Worm (Caenorhabditis elegans): ENCODE data around the gene ubc-17.

ubc-17 gene

DNA sequence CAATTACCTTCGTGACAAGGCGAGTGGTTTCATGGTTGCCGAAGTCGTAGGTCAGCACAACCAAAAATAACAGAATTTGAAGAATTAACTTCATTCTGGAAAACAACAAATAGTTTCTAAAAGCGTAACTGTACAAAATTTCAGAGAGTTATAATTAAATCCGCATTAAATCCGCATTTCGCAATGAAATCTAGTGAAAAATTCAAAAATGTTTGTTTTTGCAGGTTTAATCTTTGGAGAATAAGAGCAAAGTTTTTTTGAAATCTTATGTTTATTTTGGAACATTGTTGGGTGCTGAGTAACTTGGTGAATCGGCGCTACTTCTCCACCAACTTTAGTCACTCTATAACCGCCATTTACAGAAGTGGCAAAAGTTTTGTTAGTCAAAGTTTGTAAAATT is 35.5 kb downstream of the ubc-17 start, which contains the start of gene C36B7.4:
C36B7.4 (minus strand) TSS at position 101 of the 400 bp plus-strand sequence.
- TF ChIP-seq ceh-16 (tag; optimal IDR thresholded peaks at IDR 0.05) (no peak), nhr-77 (tag; optimal IDR thresholded peaks at IDR 0.05) (no peak), nhr-11 (tag; optimal IDR thresholded peaks at IDR 0.05) (no peak), peb-1 (tag; optimal IDR thresholded peaks at IDR 0.05) (no peak), ama-1 (optimal IDR thresholded peaks at IDR 0.05) (no peak), ztf-1 (GFP tag; conservative IDR thresholded peaks at IDR 0.05) (no peak), C34F6.9 (tag; optimal IDR thresholded peaks at IDR 0.05) (no peak), lin-13 (GFP tag; optimal IDR thresholded peaks at IDR 0.05) (no peak), unc-39 (tag; optimal IDR thresholded peaks at IDR 0.05) (no peak)

DNA sequence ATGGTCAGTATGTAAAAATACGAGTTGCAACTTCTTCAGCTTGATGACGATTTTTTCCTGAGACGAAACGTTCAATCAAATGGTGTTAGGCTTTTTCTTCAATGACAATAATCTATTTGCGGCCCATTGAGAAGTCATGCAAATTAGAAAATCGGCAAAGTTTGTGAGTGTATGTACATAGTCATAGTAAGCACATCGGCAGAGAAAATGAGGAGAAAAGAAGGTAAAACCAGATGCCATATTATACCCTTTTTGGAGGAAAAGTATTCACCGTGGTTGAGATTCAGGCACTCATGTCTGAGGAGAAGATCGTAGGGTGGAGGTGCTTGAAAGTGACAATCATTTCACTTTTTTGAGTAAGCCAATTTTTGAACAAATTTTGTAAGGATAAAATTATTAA is 46.0 kb downstream of the ubc-17 start, which contains the start of gene C36B7.5:
C36B7.5 (minus strand) TSS at position 101 of the 400 bp plus-strand sequence.
- no peak for TF ChIP-seq nhr-25 (tag; optimal IDR thresholded peaks at IDR 0.05)
- no peak for TF ChIP-seq mab-5 (tag; optimal IDR thresholded peaks at IDR 0.05)
- TF ChIP-seq elt-3 (tag; optimal IDR thresholded peaks at IDR 0.05) = no peak
- no peak for TF ChIP-seq aly-2 (tag; optimal IDR thresholded peaks at IDR 0.05)

DNA sequence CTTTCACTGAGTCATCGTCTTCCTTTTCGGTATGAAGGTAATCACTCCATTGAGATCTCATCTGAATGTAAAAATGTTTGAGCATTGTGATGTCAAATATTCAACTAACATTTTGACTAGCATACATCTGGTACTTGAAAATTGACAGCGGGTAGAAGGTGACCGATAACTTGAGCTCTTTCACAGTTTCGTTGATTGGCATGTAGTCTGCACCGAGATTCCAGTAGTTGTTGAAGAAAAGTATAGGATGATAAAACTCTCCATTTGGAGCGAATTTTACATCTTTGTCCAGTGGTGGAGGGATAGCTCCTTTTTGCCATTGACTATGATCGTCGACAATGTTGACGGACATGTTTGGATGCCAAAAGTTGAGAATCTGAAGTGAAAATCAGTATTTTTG is 48.7 kb downstream of the ubc-17 start:
- TF ChIP-seq F13H6.1 (tag; optimal IDR thresholded peaks at IDR 0.05) = no peak
- no peak for TF ChIP-seq elt-3 (tag; optimal IDR thresholded peaks at IDR 0.05)
- TF ChIP-seq nhr-77 (tag; optimal IDR thresholded peaks at IDR 0.05) = no peak
- no peak for TF ChIP-seq sma-9 (GFP tag; optimal IDR thresholded peaks at IDR 0.05)
- no peak for TF ChIP-seq sma-9 (tag; optimal IDR thresholded peaks at IDR 0.05)
- no peak for TF ChIP-seq unc-39 (tag; optimal IDR thresholded peaks at IDR 0.05)
- TF ChIP-seq nhr-21 (tag; optimal IDR thresholded peaks at IDR 0.05) = no peak
- no peak for TF ChIP-seq lin-11 (tag; optimal IDR thresholded peaks at IDR 0.05)
- no peak for TF ChIP-seq aly-2 (tag; optimal IDR thresholded peaks at IDR 0.05)
- no peak for TF ChIP-seq ztf-1 (GFP tag; conservative IDR thresholded peaks at IDR 0.05)
- no peak for TF ChIP-seq blmp-1 (tag; optimal IDR thresholded peaks at IDR 0.05; ENCODE audit: insufficient read depth)
- no peak for TF ChIP-seq peb-1 (tag; optimal IDR thresholded peaks at IDR 0.05)

DNA sequence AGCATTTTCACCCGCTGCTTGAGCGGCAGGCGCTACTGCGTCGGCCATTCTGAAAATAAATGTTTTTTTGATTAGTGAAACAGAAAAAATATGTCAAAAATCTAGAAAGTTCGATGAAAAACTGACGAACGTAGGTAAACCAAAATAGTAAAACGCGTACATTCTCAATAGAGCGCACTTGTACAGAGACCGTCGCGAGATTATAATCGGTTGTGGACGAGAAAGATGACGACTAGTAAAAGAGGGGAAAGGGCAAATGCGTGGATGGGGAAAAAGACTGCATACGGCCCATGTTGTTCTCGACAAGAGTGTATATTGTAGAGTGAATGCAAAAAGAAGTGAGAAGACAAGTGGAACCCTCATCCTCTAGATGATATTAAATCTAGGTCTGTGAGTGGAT is 49.9 kb downstream of the ubc-17 start, which contains the start of gene C36B7.6:
C36B7.6 (minus strand) TSS at position 49 of the 400 bp plus-strand sequence.
- TF ChIP-seq nhr-6 (tag; optimal IDR thresholded peaks at IDR 0.05) (no peak), lin-11 (tag; optimal IDR thresholded peaks at IDR 0.05) (no peak), F13H6.1 (tag; optimal IDR thresholded peaks at IDR 0.05) (no peak), C34F6.9 (tag; optimal IDR thresholded peaks at IDR 0.05) (peak; percentile 54), sma-3 (GFP tag; optimal IDR thresholded peaks at IDR 0.05) (peak; percentile 3), nhr-10 (tag; optimal IDR thresholded peaks at IDR 0.05) (no peak), fos-1 (tag; optimal IDR thresholded peaks at IDR 0.05) (peak; percentile 43), gmeb-1 (tag; optimal IDR thresholded peaks at IDR 0.05) (no peak), crh-2 (tag; optimal IDR thresholded peaks at IDR 0.05) (peak; percentile 30), nhr-129 (tag; optimal IDR thresholded peaks at IDR 0.05) (peak; percentile 53), nhr-23 (tag; optimal IDR thresholded peaks at IDR 0.05) (no peak), unc-55 (GFP tag; optimal IDR thresholded peaks at IDR 0.05) (peak; percentile 37), nhr-11 (tag; optimal IDR thresholded peaks at IDR 0.05) (no peak)

DNA sequence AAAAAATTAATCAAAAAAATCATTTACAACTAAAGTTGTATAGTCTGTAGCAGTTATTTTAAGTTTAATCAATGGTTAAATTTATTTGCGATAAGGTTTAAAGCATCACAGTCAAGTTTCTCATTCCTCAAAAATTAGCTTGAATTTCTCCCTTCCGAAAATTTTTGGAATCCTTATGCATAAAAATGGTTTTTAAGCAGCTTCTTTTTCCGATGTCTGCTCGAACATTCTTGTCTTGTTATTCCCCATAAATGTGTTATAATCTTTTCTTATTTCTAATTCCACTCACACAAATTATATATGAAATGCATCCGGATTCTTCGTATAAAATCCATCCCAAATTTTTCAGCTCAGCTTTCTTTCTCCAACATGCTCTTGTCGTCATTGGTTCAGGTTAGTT is 51.1 kb downstream of the ubc-17 start, which contains the start of gene C36B7.3:
C36B7.3 (plus strand) TSS at position 301 of the 400 bp plus-strand sequence.
- no peak for TF ChIP-seq Y55F3AM.14 (GFP tag; optimal IDR thresholded peaks at IDR 0.05)
- TF ChIP-seq lin-39 (tag; optimal IDR thresholded peaks at IDR 0.05) = no peak
- no peak for TF ChIP-seq snpc-4 (tag; optimal IDR thresholded peaks at IDR 0.05)
- no peak for TF ChIP-seq fos-1 (tag; optimal IDR thresholded peaks at IDR 0.05)
- no peak for TF ChIP-seq ztf-11 (tag; optimal IDR thresholded peaks at IDR 0.05)
- TF ChIP-seq ZK546.5 (tag; optimal IDR thresholded peaks at IDR 0.05) = no peak
- TF ChIP-seq peb-1 (tag; optimal IDR thresholded peaks at IDR 0.05) = no peak
- no peak for TF ChIP-seq R02D3.7 (tag; optimal IDR thresholded peaks at IDR 0.05)
- no peak for TF ChIP-seq lin-13 (GFP tag; optimal IDR thresholded peaks at IDR 0.05)

Data from whole organism, L2 larva.